Fruit fly (Drosophila melanogaster) Kc167 (cell line): ENCODE results near the gene Tpr2.

Experiments
- Myc ChIP-seq: fragments of >200 bp; optimal IDR thresholded peaks from 2 replicates; lab custom pipeline; 2017; ENCODE audit warnings: missing external identifiers
- Sin3A ChIP-seq: fragments of >200 bp; optimal IDR thresholded peaks from 2 replicates; lab custom pipeline; 2018; ENCODE audit warnings: missing external identifiers
- insv ChIP-seq: fragments of >200 bp; optimal IDR thresholded peaks from 3 replicates; lab custom pipeline; 2018; ENCODE audit warnings: missing external identifiers
- psq ChIP-seq: fragments of >200 bp; optimal IDR thresholded peaks from 2 replicates; lab custom pipeline; 2017; ENCODE audit warnings: missing external identifiers
- ttk ChIP-seq: sonication (Bioruptor generic); optimal IDR thresholded peaks from 2 replicates; lab custom pipeline; 2017; ENCODE audit warnings: missing external identifiers

DNA sequence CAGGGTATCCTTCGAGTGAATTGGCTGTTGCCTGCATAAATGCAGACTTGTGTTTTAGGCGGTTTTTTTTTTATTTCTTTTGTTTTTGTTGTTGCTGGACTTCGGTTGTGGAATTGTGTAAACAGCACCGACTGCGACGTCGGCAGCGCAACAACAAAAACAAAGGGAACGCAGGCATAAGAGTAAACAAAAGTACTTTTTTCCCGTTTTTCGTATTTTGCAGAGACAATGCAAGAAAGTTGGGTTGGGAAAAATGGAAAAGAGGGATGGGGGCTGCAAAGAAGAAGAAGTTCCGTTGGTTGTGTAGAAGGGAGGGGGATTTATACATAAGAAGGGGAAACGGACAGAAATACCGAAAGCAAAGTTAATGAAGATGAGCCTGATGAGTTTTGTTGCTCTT lies 45.2 kb downstream of the Tpr2 start:
- TF ChIP-seq psq (lab: Kevin White, UChicago) (no peak), Sin3A (lab: Kevin White, UChicago) (no peak), Myc (no peak), ttk (no peak), insv (lab: Kevin White, UChicago) (no peak)
